Fruit fly (Drosophila melanogaster): Measurements from ENCODE around the gene CG11583.

Gene CG11583

DNA sequence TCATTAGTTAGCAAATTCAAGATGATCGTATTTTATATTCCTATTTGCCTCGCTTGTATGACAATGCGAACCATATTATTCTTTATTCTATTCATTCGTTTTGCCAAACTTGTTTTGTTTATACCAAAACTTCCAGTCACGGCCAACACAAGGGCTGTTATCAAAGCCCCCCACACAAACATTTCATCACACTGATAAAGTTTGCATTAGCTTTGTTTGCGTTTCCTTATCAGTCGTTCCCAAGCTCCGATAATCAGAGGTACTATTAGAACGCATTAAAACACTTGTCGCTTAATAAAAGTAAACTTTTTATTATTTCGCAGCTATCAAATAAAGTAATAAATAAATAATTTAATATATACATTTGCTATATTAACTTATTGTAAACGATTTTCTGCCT, 11.1 kb upstream of the CG11583 start (continued):
- TF ChIP-seq Hr3 (GFP tag; optimal IDR thresholded peaks at IDR 0.05) (no peak), dm (GFP tag; optimal IDR thresholded peaks at IDR 0.05) (no peak), Dad (GFP tag; optimal IDR thresholded peaks at IDR 0.05) (no peak), fd64A (GFP tag; optimal IDR thresholded peaks at IDR 0.05) (no peak), CG16779 (GFP tag; IDR thresholded peaks at IDR 0.05) (no peak), exex (tag; optimal IDR thresholded peaks at IDR 0.05) (peak; percentile 69), org-1 (GFP tag; optimal IDR thresholded peaks at IDR 0.05) (no peak)

dm6 chr3L:4293304-4293703, 10.7 kb upstream of the CG11583 start:
- TF ChIP-seq CG15514 (GFP tag; optimal IDR thresholded peaks at IDR 0.05) (no peak), CG7357 (GFP tag; IDR thresholded peaks at IDR 0.05) (no peak), CG9876 (GFP tag; optimal IDR thresholded peaks at IDR 0.05) (no peak), Med (GFP tag) (peak; percentile 72), mirr (GFP tag; optimal IDR thresholded peaks at IDR 0.05) (no peak), CG7987 (GFP tag; optimal IDR thresholded peaks at IDR 0.05) (no peak), pzg (GFP tag; optimal IDR thresholded peaks at IDR 0.05) (no peak), CG9797 (GFP tag; optimal IDR thresholded peaks at IDR 0.05) (no peak), kah (GFP tag; optimal IDR thresholded peaks at IDR 0.05) (no peak), sens (GFP tag) (peak; percentile 72), tio (GFP tag; optimal IDR thresholded peaks at IDR 0.05) (no peak)

DNA sequence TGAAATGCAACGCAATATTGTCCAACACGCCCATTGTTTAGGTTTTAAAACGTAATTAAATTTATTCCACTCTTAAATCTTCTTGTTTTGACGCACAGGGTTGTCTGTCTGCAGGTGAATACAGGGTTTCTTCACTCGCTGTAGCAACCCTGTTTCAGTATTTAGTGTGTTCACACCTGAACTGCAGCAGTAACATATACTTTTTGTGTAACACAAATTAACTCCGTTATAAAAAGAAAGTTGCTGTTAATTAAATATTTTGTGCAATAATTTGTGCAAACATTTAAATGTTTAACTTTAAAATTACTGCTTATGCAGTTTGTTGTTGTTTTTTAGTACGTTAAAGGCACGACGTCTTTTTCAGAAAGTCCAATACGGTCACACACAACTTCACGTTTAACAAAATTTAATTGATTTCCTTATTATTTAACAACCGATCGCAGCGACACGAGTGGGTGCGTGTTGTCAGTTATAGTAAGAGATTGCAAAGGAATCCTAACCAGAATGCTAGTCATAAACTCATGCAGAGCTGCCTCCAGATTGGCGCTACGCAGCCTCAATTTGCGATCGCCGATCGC, 9.6 kb upstream of the CG11583 start, which contains the start of the genes CG15012 and Fdx2:
CG15012 (minus strand) TSS at position 127 of the 578 bp plus-strand sequence.
Fdx2 (plus strand) TSS at position 363 of the 578 bp plus-strand sequence.
- no peak for TF ChIP-seq ara (GFP tag; IDR thresholded peaks at IDR 0.05)
- no peak for TF ChIP-seq Spps (tag; optimal IDR thresholded peaks at IDR 0.05)
- TF ChIP-seq H2.0 (GFP tag; IDR thresholded peaks at IDR 0.05): no peak
- no peak for TF ChIP-seq CG9817 (tag; optimal IDR thresholded peaks at IDR 0.05)
- no peak for TF ChIP-seq CG42726 (GFP tag; IDR thresholded peaks at IDR 0.05; ENCODE audit: partially characterized antibody)
- no peak for TF ChIP-seq Fer1 (GFP tag; optimal IDR thresholded peaks at IDR 0.05)
- peak; percentile 53; the same call in 3 of the 4 replicates for TF ChIP-seq Dll (GFP tag; IDR thresholded peaks at IDR 0.05; ENCODE audit: partially characterized antibody)
- no peak for TF ChIP-seq H15 (GFP tag; IDR thresholded peaks at IDR 0.05)
- TF ChIP-seq run (tag; optimal IDR thresholded peaks at IDR 0.05): no peak
- no peak for TF ChIP-seq Dfd (GFP tag; optimal IDR thresholded peaks at IDR 0.05)
- no peak for TF ChIP-seq CG11560 (tag; IDR thresholded peaks at IDR 0.05)
- no peak for TF ChIP-seq caup (GFP tag; optimal IDR thresholded peaks at IDR 0.05; ENCODE audit: severe bottlenecking)
- no peak for TF ChIP-seq CG14965 (GFP tag; optimal IDR thresholded peaks at IDR 0.05; ENCODE audit: borderline replicate concordance)
- peak; percentile 71 for TF ChIP-seq nmo (GFP tag; optimal IDR thresholded peaks at IDR 0.05)
- TF ChIP-seq CG2116 (GFP tag; optimal IDR thresholded peaks at IDR 0.05): peak; percentile 97
- TF ChIP-seq otp (GFP tag; IDR thresholded peaks at IDR 0.05): no peak
- no peak for TF ChIP-seq seq (GFP tag; IDR thresholded peaks at IDR 0.05)
- TF ChIP-seq Rx (GFP tag; IDR thresholded peaks at IDR 0.05): no peak
- TF ChIP-seq Hey (tag; optimal IDR thresholded peaks at IDR 0.05): no peak
- no peak for TF ChIP-seq inv (GFP tag; IDR thresholded peaks at IDR 0.05; ENCODE audit: partially characterized antibody)
- TF ChIP-seq CG8281 (tag; optimal IDR thresholded peaks at IDR 0.05): no peak
- no peak for TF ChIP-seq fu2 (GFP tag; optimal IDR thresholded peaks at IDR 0.05)
- no peak for TF ChIP-seq Drgx (GFP tag; IDR thresholded peaks at IDR 0.05)
- TF ChIP-seq gsb (GFP tag; IDR thresholded peaks at IDR 0.05): no peak
- no peak for TF ChIP-seq ken (GFP tag; IDR thresholded peaks at IDR 0.05)
- no peak for TF ChIP-seq az2 (GFP tag; optimal IDR thresholded peaks at IDR 0.05)
- TF ChIP-seq CG13296 (GFP tag; optimal IDR thresholded peaks at IDR 0.05): no peak
- peak; percentile 37 for TF ChIP-seq CG1647 (GFP tag; optimal IDR thresholded peaks at IDR 0.05)
- no peak for TF ChIP-seq chm (GFP tag; IDR thresholded peaks at IDR 0.05)
- no peak for TF ChIP-seq CG1024 (GFP tag; IDR thresholded peaks at IDR 0.05)
- no peak for TF ChIP-seq ranshi (GFP tag; IDR thresholded peaks at IDR 0.05)
- no peak for TF ChIP-seq Sry-β (GFP tag; optimal IDR thresholded peaks at IDR 0.05)
